Worm (Caenorhabditis elegans): ENCODE results near the gene T10G3.4.

ce11 chrV:13464123-13464522 is 20.1 kb downstream of the T10G3.4 start:
- TF ChIP-seq hmg-1.2 (GFP tag; IDR thresholded peaks at IDR 0.05) = no peak
- TF ChIP-seq ama-1 (optimal IDR thresholded peaks at IDR 0.05) = no peak
- no peak for TF ChIP-seq ama-1 (GFP tag; optimal IDR thresholded peaks at IDR 0.05)
- no peak for TF ChIP-seq lir-1 (GFP tag; conservative IDR thresholded peaks at IDR 0.05)
- no peak for TF ChIP-seq pbrm-1 (GFP tag; IDR thresholded peaks at IDR 0.05)
- TF ChIP-seq F33H1.4 (GFP tag; IDR thresholded peaks at IDR 0.05) = no peak
- TF ChIP-seq hrde-1 (tag; optimal IDR thresholded peaks at IDR 0.05; ENCODE audit: borderline replicate concordance) = no peak
- TF ChIP-seq ceh-58 (GFP tag; IDR thresholded peaks at IDR 0.05) = no peak
- no peak for TF ChIP-seq B0035.1 (tag; optimal IDR thresholded peaks at IDR 0.05)
- no peak for TF ChIP-seq pha-4 (tag; optimal IDR thresholded peaks at IDR 0.05)
- TF ChIP-seq mel-28 (tag; optimal IDR thresholded peaks at IDR 0.05; ENCODE audit: borderline replicate concordance) = no peak
- no peak for TF ChIP-seq ets-4 (GFP tag; optimal IDR thresholded peaks at IDR 0.05)
- no peak for TF ChIP-seq attf-6 (GFP tag; IDR thresholded peaks at IDR 0.05)
- TF ChIP-seq xnd-1 (tag; optimal IDR thresholded peaks at IDR 0.05) = no peak
- TF ChIP-seq ccch-3 (GFP tag; optimal IDR thresholded peaks at IDR 0.05) = no peak

Data from whole organism, young adult.